Fruit fly (Drosophila melanogaster): ENCODE measurements around the gene wkd.

The wkd gene

dm6 chr3R:11566769-11567570 is 14.4 kb upstream of the wkd start, which contains the start of the genes fabp and sea (continued):
- TF ChIP-seq CG3995 (GFP tag; optimal IDR thresholded peaks at IDR 0.05) (no peak), grau (tag; optimal IDR thresholded peaks at IDR 0.05) (peak; percentile 17), inv (GFP tag; IDR thresholded peaks at IDR 0.05; ENCODE audit: partially characterized antibody) (no peak), CG30403 (GFP tag; optimal IDR thresholded peaks at IDR 0.05) (no peak), CG7987 (GFP tag; optimal IDR thresholded peaks at IDR 0.05) (no peak), Side (GFP tag; optimal IDR thresholded peaks at IDR 0.05) (no peak), CG34376 (GFP tag; optimal IDR thresholded peaks at IDR 0.05) (peak; percentile 77), CG17359 (tag; optimal IDR thresholded peaks at IDR 0.05) (no peak), sc (optimal IDR thresholded peaks at IDR 0.05) (no peak), sc (GFP tag; optimal IDR thresholded peaks at IDR 0.05) (no peak), CG6175 (GFP tag; IDR thresholded peaks at IDR 0.05) (no peak), E2f2 (GFP tag; IDR thresholded peaks at IDR 0.05) (peak; percentile 32; the same call in 1 of the 2 replicates), Drgx (GFP tag; IDR thresholded peaks at IDR 0.05) (peak; percentile 44; the same call in 1 of the 2 replicates), sd (tag; optimal IDR thresholded peaks at IDR 0.05) (peak; percentile 85), Max (GFP tag; optimal IDR thresholded peaks at IDR 0.05) (no peak), sens-2 (GFP tag; IDR thresholded peaks at IDR 0.05) (0 out of 2 replicates have a peak, but pooled peaks have one; percentile 10), gsb (GFP tag; IDR thresholded peaks at IDR 0.05) (no peak), CG3407 (GFP tag; optimal IDR thresholded peaks at IDR 0.05) (no peak), danr (GFP tag; IDR thresholded peaks at IDR 0.05) (no peak), pho (GFP tag; optimal IDR thresholded peaks at IDR 0.05) (no peak), B-H1 (GFP tag; IDR thresholded peaks at IDR 0.05) (no peak; the same call in 2 of the 3 replicates), CG32532 (GFP tag; IDR thresholded peaks at IDR 0.05) (peak; percentile 33; the same call in 1 of the 2 replicates), CG7963 (GFP tag; IDR thresholded peaks at IDR 0.05; ENCODE audit: partially characterized antibody) (0 out of 3 replicates have a peak, but pooled peaks have one; percentile 18), CG8290 (GFP tag; optimal IDR thresholded peaks at IDR 0.05) (no peak), CG8290 (tag; optimal IDR thresholded peaks at IDR 0.05) (peak in 1 of 2 experiments; percentile 46), corto (GFP tag; optimal IDR thresholded peaks at IDR 0.05) (peak; percentile 47), jumu (GFP tag; optimal IDR thresholded peaks at IDR 0.05) (no peak), nom (GFP tag; optimal IDR thresholded peaks at IDR 0.05) (peak; percentile 72), pita (GFP tag; optimal IDR thresholded peaks at IDR 0.05) (no peak), bsh (GFP tag; optimal IDR thresholded peaks at IDR 0.05) (peak in 1 of 2 experiments; percentile 14), CG13296 (GFP tag; optimal IDR thresholded peaks at IDR 0.05) (peak; percentile 36), CG10274 (GFP tag; optimal IDR thresholded peaks at IDR 0.05) (no peak), luna (GFP tag; optimal IDR thresholded peaks at IDR 0.05) (no peak), Hsf (GFP tag; optimal IDR thresholded peaks at IDR 0.05) (no peak), Opbp (GFP tag; IDR thresholded peaks at IDR 0.05; ENCODE audit: partially characterized antibody) (no peak), BtbVII (GFP tag; optimal IDR thresholded peaks at IDR 0.05) (no peak), gce (GFP tag; IDR thresholded peaks at IDR 0.05) (no peak), Fer1 (GFP tag; optimal IDR thresholded peaks at IDR 0.05) (peak; percentile 23), fd64A (GFP tag; optimal IDR thresholded peaks at IDR 0.05) (no peak), CG7556 (GFP tag; optimal IDR thresholded peaks at IDR 0.05) (no peak), Med (GFP tag) (peak; percentile 57), CG17186 (GFP tag; optimal IDR thresholded peaks at IDR 0.05) (no peak), CG2129 (GFP tag; IDR thresholded peaks at IDR 0.05; ENCODE audit: partially characterized antibody) (no peak), CG8944 (GFP tag; optimal IDR thresholded peaks at IDR 0.05) (no peak), Awh (GFP tag; IDR thresholded peaks at IDR 0.05) (no peak), CG9817 (tag; optimal IDR thresholded peaks at IDR 0.05) (no peak), so (GFP tag; IDR thresholded peaks at IDR 0.05) (peak; percentile 48; the same call in 2 of the 3 replicates), CG33557 (GFP tag; optimal IDR thresholded peaks at IDR 0.05) (no peak), Bgb (GFP tag; IDR thresholded peaks at IDR 0.05; ENCODE audit: partially characterized antibody) (no peak)

Measured in whole organism, embryonic.